Fruit fly (Drosophila melanogaster) whole organism, embryonic: Measurements from ENCODE around the gene CG14102.
A peak's percentile ranks its signal among the peaks of the same experiment; 100 is the strongest.

Source experiments
- Antp ChIP-seq: fragments of 200-800 bp; sonication (Bioruptor generic); optimal IDR thresholded peaks from 3 replicates; lab custom pipeline; 2016; ENCODE audit warnings: missing biosample characterization, missing genetic modification characterization
- CG10366 ChIP-seq: fragments of 200-800 bp; sonication (Bioruptor generic); IDR thresholded peaks from 2 replicates; pipeline ENCODE4 v1.3.6; 2022; ENCODE audit warnings: missing biosample characterization, missing genetic modification characterization
- CG10979 ChIP-seq: fragments of 200-800 bp; sonication (Bioruptor generic); optimal IDR thresholded peaks from 2 replicates; lab custom pipeline; 2018; ENCODE audit warnings: missing biosample characterization, mild to moderate bottlenecking, missing genetic modification characterization, moderate library complexity
- CG11398 ChIP-seq: fragments of 200-800 bp; sonication (Bioruptor generic); optimal IDR thresholded peaks from 2 replicates; lab custom pipeline; 2016; ENCODE audit warnings: missing biosample characterization, missing genetic modification characterization
- CG11560 ChIP-seq: fragments of 200-800 bp; sonication (Bioruptor generic); IDR thresholded peaks from 3 replicates; pipeline ENCODE4 v1.3.6; 2022; ENCODE audit warnings: missing biosample characterization, missing genetic modification characterization
- CG1233 ChIP-seq: fragments of 200-800 bp; sonication (Bioruptor generic); optimal IDR thresholded peaks from 4 replicates; lab custom pipeline; 2018; ENCODE audit warnings: missing biosample characterization, mild to moderate bottlenecking, missing genetic modification characterization
- CG12391 ChIP-seq: fragments of 200-800 bp; sonication (Bioruptor generic); optimal IDR thresholded peaks from 3 replicates; lab custom pipeline; 2018; ENCODE audit warnings: missing biosample characterization, mild to moderate bottlenecking, missing genetic modification characterization, moderate library complexity
- CG12659 ChIP-seq: fragments of 200-800 bp; sonication (Bioruptor generic); optimal IDR thresholded peaks from 3 replicates; lab custom pipeline; 2017; ENCODE audit warnings: mild to moderate bottlenecking, missing biosample characterization, missing genetic modification reagents, missing genetic modification characterization
- CG1602 ChIP-seq: fragments of 200-800 bp; sonication (Bioruptor generic); optimal IDR thresholded peaks from 3 replicates; lab custom pipeline; 2016; ENCODE audit warnings: missing biosample characterization, missing genetic modification characterization
- CG16813 ChIP-seq: fragments of 200-800 bp; sonication (Bioruptor generic); IDR thresholded peaks from 3 replicates; pipeline ENCODE4 v1.3.6; 2022; ENCODE audit warnings: missing biosample characterization, missing genetic modification characterization; ENCODE audit not compliant: partially characterized antibody
- CG17328 ChIP-seq: fragments of 200-800 bp; sonication (Bioruptor generic); IDR thresholded peaks from 2 replicates; pipeline ENCODE4 v1.3.6; 2022; ENCODE audit warnings: missing biosample characterization, missing genetic modification characterization
- CG17912 ChIP-seq: fragments of 200-800 bp; sonication (Bioruptor generic); optimal IDR thresholded peaks from 2 replicates; lab custom pipeline; 2018; ENCODE audit warnings: missing biosample characterization, mild to moderate bottlenecking, missing genetic modification characterization
- CG1832 ChIP-seq: fragments of 200-800 bp; sonication (Bioruptor generic); optimal IDR thresholded peaks from 2 replicates; lab custom pipeline; 2017; ENCODE audit warnings: missing biosample characterization, mild to moderate bottlenecking, missing genetic modification characterization, inconsistent platforms
- CG2120 ChIP-seq: fragments of 200-800 bp; sonication (Bioruptor generic); optimal IDR thresholded peaks from 3 replicates; lab custom pipeline; 2016; ENCODE audit warnings: missing biosample characterization, missing genetic modification characterization
- CG30020 ChIP-seq: fragments of 200-800 bp; optimal IDR thresholded peaks from 2 replicates; lab custom pipeline; 2019; ENCODE audit warnings: missing biosample characterization, mild to moderate bottlenecking, missing genetic modification characterization, moderate library complexity
- CG30403 ChIP-seq: fragments of 200-800 bp; sonication (Bioruptor generic); optimal IDR thresholded peaks from 3 replicates; lab custom pipeline; 2016; ENCODE audit warnings: missing biosample characterization, missing genetic modification characterization
- CG3065 ChIP-seq: fragments of 200-800 bp; sonication (Bioruptor generic); optimal IDR thresholded peaks from 2 replicates; lab custom pipeline; 2016; ENCODE audit warnings: missing biosample characterization, missing genetic modification characterization
- CG31224 ChIP-seq: fragments of 200-800 bp; sonication (Bioruptor generic); IDR thresholded peaks from 2 replicates; pipeline ENCODE4 v1.3.6; 2022; ENCODE audit warnings: missing biosample characterization, missing genetic modification characterization
- CG33557 ChIP-seq: fragments of 200-800 bp; sonication (Bioruptor generic); optimal IDR thresholded peaks from 2 replicates; lab custom pipeline; 2019; ENCODE audit warnings: missing biosample characterization, mild to moderate bottlenecking, missing genetic modification characterization, moderate library complexity
- CG3847 ChIP-seq: fragments of 200-800 bp; sonication (Bioruptor generic); IDR thresholded peaks from 2 replicates; pipeline ENCODE4 v1.3.6; 2022; ENCODE audit warnings: missing biosample characterization, missing genetic modification characterization
- CG6254 ChIP-seq: fragments of 200-800 bp; sonication (Bioruptor generic); optimal IDR thresholded peaks from 3 replicates; lab custom pipeline; 2017; ENCODE audit warnings: mild to moderate bottlenecking, missing biosample characterization, missing genetic modification reagents, missing genetic modification characterization
- CG8388 ChIP-seq: fragments of 200-800 bp; sonication (Bioruptor generic); optimal IDR thresholded peaks from 2 replicates; lab custom pipeline; 2019; ENCODE audit warnings: missing biosample characterization, mild to moderate bottlenecking, missing genetic modification characterization, moderate library complexity
- Chrac-16 ChIP-seq: fragments of 200-800 bp; sonication (Bioruptor generic); optimal IDR thresholded peaks from 3 replicates; lab custom pipeline; 2016; ENCODE audit warnings: missing biosample characterization, missing genetic modification characterization
- Dip2 ChIP-seq: fragments of 200-800 bp; sonication (Bioruptor generic); IDR thresholded peaks from 2 replicates; pipeline ENCODE4 v1.3.6; 2022; ENCODE audit warnings: missing biosample characterization, missing genetic modification characterization
- Dll ChIP-seq: fragments of 200-800 bp; sonication (Bioruptor generic); IDR thresholded peaks from 4 replicates; pipeline ENCODE4 v1.3.6; 2022; ENCODE audit warnings: missing biosample characterization, missing genetic modification characterization; ENCODE audit not compliant: partially characterized antibody
- Gug ChIP-seq: fragments of 200-800 bp; sonication (Bioruptor generic); IDR thresholded peaks from 4 replicates; pipeline ENCODE4 v1.3.6; 2022; ENCODE audit warnings: missing biosample characterization, missing genetic modification characterization
- HLH54F ChIP-seq: fragments of 200-800 bp; sonication (Bioruptor generic); optimal IDR thresholded peaks from 3 replicates; lab custom pipeline; 2016; ENCODE audit warnings: missing biosample characterization, missing genetic modification characterization
- HLHmδ ChIP-seq: fragments of 200-800 bp; sonication (Bioruptor generic); optimal IDR thresholded peaks from 2 replicates; lab custom pipeline; 2018; ENCODE audit warnings: missing biosample characterization, mild to moderate bottlenecking, missing genetic modification characterization, moderate library complexity
- Hey ChIP-seq: fragments of 200-800 bp; sonication (Bioruptor generic); optimal IDR thresholded peaks from 3 replicates; lab custom pipeline; 2018; ENCODE audit warnings: missing biosample characterization, mild to moderate bottlenecking, missing genetic modification characterization
- HmgZ ChIP-seq: fragments of 200-800 bp; sonication (Bioruptor generic); optimal IDR thresholded peaks from 2 replicates; lab custom pipeline; 2018; ENCODE audit warnings: missing biosample characterization, mild to moderate bottlenecking, missing genetic modification characterization
- Hsf ChIP-seq: fragments of 200-800 bp; sonication (Bioruptor generic); optimal IDR thresholded peaks from 3 replicates; lab custom pipeline; 2016; ENCODE audit warnings: missing biosample characterization, missing genetic modification characterization
- Jarid2 ChIP-seq: fragments of 200-800 bp; sonication (Bioruptor generic); optimal IDR thresholded peaks from 3 replicates; lab custom pipeline; 2017; ENCODE audit warnings: mild to moderate bottlenecking, missing biosample characterization, missing genetic modification reagents, missing genetic modification characterization
- NC2α ChIP-seq: fragments of 200-800 bp; sonication (Bioruptor generic); optimal IDR thresholded peaks from 2 replicates; lab custom pipeline; 2016; ENCODE audit warnings: missing biosample characterization, missing genetic modification characterization
- NFAT ChIP-seq: fragments of 200-800 bp; sonication (Bioruptor generic); IDR thresholded peaks from 2 replicates; pipeline ENCODE4 v1.3.6; 2022; ENCODE audit warnings: missing biosample characterization, missing genetic modification characterization
- NfI ChIP-seq: fragments of 200-800 bp; sonication (Bioruptor generic); optimal IDR thresholded peaks from 3 replicates; lab custom pipeline; 2018; ENCODE audit warnings: missing biosample characterization, mild to moderate bottlenecking, missing genetic modification characterization, moderate library complexity
- Opbp ChIP-seq: fragments of 200-800 bp; sonication (Bioruptor generic); IDR thresholded peaks from 3 replicates; pipeline ENCODE4 v1.3.6; 2022; ENCODE audit warnings: missing biosample characterization, missing genetic modification characterization; ENCODE audit not compliant: partially characterized antibody
- ase ChIP-seq: fragments of 200-800 bp; sonication (Bioruptor generic); IDR thresholded peaks from 3 replicates; pipeline ENCODE4 v1.3.6; 2022; ENCODE audit warnings: missing biosample characterization, missing genetic modification characterization
- br ChIP-seq: fragments of >200 bp; optimal IDR thresholded peaks from 2 replicates; lab custom pipeline; 2017
- cas ChIP-seq: fragments of 200-800 bp; sonication (Bioruptor generic); IDR thresholded peaks from 2 replicates; pipeline ENCODE4 v1.3.6; 2022; ENCODE audit warnings: missing biosample characterization, missing genetic modification characterization
- dmrt11E ChIP-seq: fragments of 200-800 bp; sonication (Bioruptor generic); optimal IDR thresholded peaks from 3 replicates; lab custom pipeline; 2018; ENCODE audit warnings: missing biosample characterization, mild to moderate bottlenecking, missing genetic modification characterization, moderate library complexity
- dpn ChIP-seq, 2 experiments: fragments of 200-800 bp; sonication (Bioruptor generic); optimal IDR thresholded peaks; 3 replicates each; lab custom pipeline; 2016; ENCODE audit warnings: missing biosample characterization in 2 of 2, missing genetic modification characterization in 2 of 2
- eve ChIP-seq, 2 experiments: fragments of >200 bp; optimal IDR thresholded peaks; 2 replicates each; lab custom pipeline; 2017; ENCODE audit warnings: missing biosample characterization in 2 of 2, missing genetic modification characterization in 2 of 2
- gt ChIP-seq: fragments of 200-800 bp; sonication (Bioruptor generic); IDR thresholded peaks from 2 replicates; pipeline ENCODE4 v1.3.6; 2022; ENCODE audit warnings: missing biosample characterization, missing genetic modification characterization
- jumu ChIP-seq: fragments of 200-800 bp; sonication (Bioruptor generic); optimal IDR thresholded peaks from 3 replicates; lab custom pipeline; 2016; ENCODE audit warnings: missing biosample characterization, missing genetic modification characterization
- lola ChIP-seq, 3 experiments: fragments of >200 bp in 2 of 3; fragments of 200-800 bp in 1 of 3; sonication (Bioruptor generic) in 1 of 3; optimal IDR thresholded peaks; 2 replicates each; lab custom pipeline; 2017 to 2019; ENCODE audit warnings: missing biosample characterization in 3 of 3, missing genetic modification characterization in 3 of 3, mild to moderate bottlenecking in 1 of 3, moderate library complexity in 1 of 3
- odd ChIP-seq: fragments of 200-800 bp; sonication (Bioruptor generic); optimal IDR thresholded peaks from 2 replicates; lab custom pipeline; 2017; ENCODE audit warnings: missing biosample characterization, mild to moderate bottlenecking, missing genetic modification characterization
- sr ChIP-seq: fragments of 200-800 bp; sonication (Bioruptor generic); IDR thresholded peaks from 3 replicates; pipeline ENCODE4 v1.3.6; 2022; ENCODE audit warnings: missing biosample characterization, missing genetic modification characterization
- trh ChIP-seq: fragments of 200-800 bp; sonication (Bioruptor generic); optimal IDR thresholded peaks from 2 replicates; lab custom pipeline; 2016; ENCODE audit warnings: missing biosample characterization, missing genetic modification characterization
- zfh2 ChIP-seq: fragments of 200-800 bp; sonication (Bioruptor generic); optimal IDR thresholded peaks from 2 replicates; lab custom pipeline; 2016; ENCODE audit warnings: missing biosample characterization, missing genetic modification characterization

The CG14102 gene

dm6 chr3L:19834143-19834794, 33.2 kb upstream of the CG14102 start, which contains the start of the genes trc and CG32221 (continued):
- TF ChIP-seq jumu (GFP tag; lab: Kevin White, UChicago) (no peak), CG2120 (peak; percentile 50), CG1233 (GFP tag; lab: Kevin White, UChicago) (peak; percentile 65), CG6254 (GFP tag; lab: Kevin White, UChicago) (peak; percentile 11), sr (peak; percentile 54; the same call in 1 of the 3 replicates), CG30020 (peak; percentile 31), dpn (GFP tag; optimal IDR thresholded peaks at IDR 0.05; lab: Kevin White, UChicago) (peak; percentile 19 to 43), trh (GFP tag; lab: Kevin White, UChicago) (peak; percentile 9), Dip2 (GFP tag; lab: Robert Waterston, UW) (no peak), gt (GFP tag; lab: Robert Waterston, UW) (0 out of 2 replicates have a peak, but pooled peaks have one; percentile 29), CG17912 (GFP tag; lab: Kevin White, UChicago) (peak; percentile 91), Dll (GFP tag; lab: Robert Waterston, UW) (peak; percentile 67), HLHmδ (GFP tag; lab: Kevin White, UChicago) (peak; percentile 94), Jarid2 (GFP tag; lab: Kevin White, UChicago) (no peak), CG12391 (peak; percentile 53), Opbp (GFP tag; lab: Robert Waterston, UW) (peak; percentile 100), NC2α (GFP tag; lab: Kevin White, UChicago) (no peak), CG16813 (GFP tag; lab: Robert Waterston, UW) (peak; percentile 74), CG10366 (GFP tag; lab: Robert Waterston, UW) (peak; percentile 13; the same call in 1 of the 2 replicates), ase (GFP tag; lab: Robert Waterston, UW) (no peak), CG17328 (GFP tag; lab: Robert Waterston, UW) (peak; percentile 45; the same call in 1 of the 2 replicates), Hey (no peak), CG30403 (GFP tag; lab: Kevin White, UChicago) (peak; percentile 45), CG33557 (GFP tag; lab: Kevin White, UChicago) (peak; percentile 37), CG3847 (GFP tag; lab: Robert Waterston, UW) (peak; percentile 51; the same call in 1 of the 2 replicates), CG11398 (no peak), HLH54F (GFP tag; lab: Kevin White, UChicago) (no peak), CG11560 (peak; percentile 82; the same call in 2 of the 3 replicates), dmrt11E (peak; percentile 13), zfh2 (GFP tag; lab: Kevin White, UChicago) (peak; percentile 34), CG12659 (GFP tag; lab: Kevin White, UChicago) (peak; percentile 91), br (no peak), CG1602 (GFP tag; lab: Kevin White, UChicago) (peak; percentile 17), cas (GFP tag; lab: Robert Waterston, UW) (no peak), CG31224 (GFP tag; lab: Robert Waterston, UW) (peak; percentile 24; the same call in 1 of the 2 replicates), CG3065 (GFP tag; lab: Kevin White, UChicago) (no peak), odd (GFP tag; lab: Kevin White, UChicago) (no peak), HmgZ (peak; percentile 43), CG8388 (GFP tag; lab: Kevin White, UChicago) (no peak), Chrac-16 (GFP tag; lab: Kevin White, UChicago) (peak; percentile 8), Antp (GFP tag; lab: Kevin White, UChicago) (peak; percentile 48), lola (GFP tag; optimal IDR thresholded peaks at IDR 0.05; lab: Kevin White, UChicago) (peak in 1 of 3 experiments; percentile 32), eve (GFP tag; optimal IDR thresholded peaks at IDR 0.05; lab: Kevin White, UChicago) (no peak), NfI (GFP tag; lab: Kevin White, UChicago) (peak; percentile 84), Hsf (peak; percentile 41), NFAT (GFP tag; lab: Robert Waterston, UW) (peak; percentile 78), CG10979 (tag; lab: Kevin White, UChicago) (no peak), CG1832 (GFP tag; lab: Kevin White, UChicago) (no peak), Gug (GFP tag; lab: Robert Waterston, UW) (peak; percentile 53; the same call in 2 of the 4 replicates)
